Worm (Caenorhabditis elegans) whole organism, late embryonic: ENCODE data around the gene gmeb-2.

Experiments used
- C08G9.2 ChIP-seq: sonication (generic microtip); optimal IDR thresholded peaks from 2 replicates; lab custom pipeline; 2016; ENCODE audit warnings: mild to moderate bottlenecking, missing genetic modification characterization, moderate library complexity, missing compliant biosample characterization
- F13H6.1 ChIP-seq: sonication (generic microtip); optimal IDR thresholded peaks from 2 replicates; lab custom pipeline; 2016; ENCODE audit warnings: missing genetic modification characterization, missing compliant biosample characterization
- T23F11.4 ChIP-seq: fragments of 200-800 bp; sonication (Bioruptor generic); optimal IDR thresholded peaks from 2 replicates; lab custom pipeline; 2018; ENCODE audit warnings: mild to moderate bottlenecking, missing genetic modification characterization, missing compliant biosample characterization
- ahr-1 ChIP-seq: sonication (generic microtip); optimal IDR thresholded peaks from 2 replicates; lab custom pipeline; 2016; ENCODE audit warnings: missing genetic modification characterization, missing compliant biosample characterization
- ama-1 ChIP-seq: fragments of 150-350 bp; optimal IDR thresholded peaks from 2 replicates; lab custom pipeline; 2014
- ceh-14 ChIP-seq: sonication (generic microtip); optimal IDR thresholded peaks from 2 replicates; lab custom pipeline; 2016; ENCODE audit warnings: missing genotype, missing genetic modification characterization, missing compliant biosample characterization
- ceh-19 ChIP-seq: fragments of 200-800 bp; sonication (Bioruptor generic); optimal IDR thresholded peaks from 2 replicates; lab custom pipeline; 2018; ENCODE audit warnings: mild to moderate bottlenecking, missing genetic modification characterization, missing compliant biosample characterization
- ceh-22 ChIP-seq: sonication (generic microtip); optimal IDR thresholded peaks from 2 replicates; lab custom pipeline; 2017; ENCODE audit warnings: missing biosample characterization, missing genetic modification characterization
- ceh-24 ChIP-seq: sonication (generic microtip); optimal IDR thresholded peaks from 2 replicates; lab custom pipeline; 2016; ENCODE audit warnings: mild to moderate bottlenecking, missing genetic modification characterization, missing compliant biosample characterization
- ceh-30 ChIP-seq: fragments of 150-350 bp; optimal IDR thresholded peaks from 2 replicates; lab custom pipeline; 2014; ENCODE audit warnings: missing biosample characterization, missing genetic modification characterization
- ceh-45 ChIP-seq: fragments of 200-800 bp; sonication (Bioruptor generic); IDR thresholded peaks from 2 replicates; pipeline ENCODE4 v1.3.6; 2022; ENCODE audit warnings: missing genetic modification reagents, missing genetic modification characterization, missing compliant biosample characterization
- ceh-48 ChIP-seq: sonication (generic microtip); optimal IDR thresholded peaks from 2 replicates; lab custom pipeline; 2016; ENCODE audit warnings: missing genetic modification characterization, inconsistent platforms, missing compliant biosample characterization
- ceh-6 ChIP-seq: fragments of 200-800 bp; sonication (Bioruptor generic); optimal IDR thresholded peaks from 2 replicates; lab custom pipeline; 2018; ENCODE audit warnings: mild to moderate bottlenecking, missing genetic modification characterization, missing compliant biosample characterization
- ceh-9 ChIP-seq: sonication (generic microtip); optimal IDR thresholded peaks from 2 replicates; lab custom pipeline; 2016; ENCODE audit warnings: mild to moderate bottlenecking, missing genetic modification characterization, inconsistent platforms, missing compliant biosample characterization
- che-1 ChIP-seq: sonication (generic microtip); optimal IDR thresholded peaks from 2 replicates; lab custom pipeline; 2016; ENCODE audit warnings: mild to moderate bottlenecking, missing genetic modification characterization, missing compliant biosample characterization
- dmd-4 ChIP-seq: sonication (generic microtip); optimal IDR thresholded peaks from 2 replicates; lab custom pipeline; 2016; ENCODE audit warnings: borderline replicate concordance, missing genetic modification characterization, missing compliant biosample characterization
- dve-1 ChIP-seq: sonication (generic microtip); optimal IDR thresholded peaks from 2 replicates; lab custom pipeline; 2017; ENCODE audit warnings: antibody characterized with exemption, mild to moderate bottlenecking, missing genetic modification characterization, missing compliant biosample characterization
- elt-2 ChIP-seq: sonication (generic microtip); optimal IDR thresholded peaks from 2 replicates; lab custom pipeline; 2016; ENCODE audit warnings: missing genetic modification reagents, missing genetic modification characterization, missing compliant biosample characterization
- elt-4 ChIP-seq: sonication (generic microtip); optimal IDR thresholded peaks from 2 replicates; lab custom pipeline; 2016; ENCODE audit warnings: missing genetic modification characterization, missing compliant biosample characterization
- eyg-1 ChIP-seq: sonication (generic microtip); optimal IDR thresholded peaks from 2 replicates; lab custom pipeline; 2016; ENCODE audit warnings: missing genotype, missing genetic modification characterization, missing compliant biosample characterization
- fax-1 ChIP-seq: sonication (generic microtip); optimal IDR thresholded peaks from 2 replicates; lab custom pipeline; 2016; ENCODE audit warnings: missing genotype, missing genetic modification characterization, missing compliant biosample characterization
- gmeb-2 ChIP-seq: sonication (generic microtip); optimal IDR thresholded peaks from 2 replicates; lab custom pipeline; 2016; ENCODE audit warnings: missing genetic modification characterization, inconsistent platforms, missing compliant biosample characterization
- hlh-13 ChIP-seq: fragments of 200-800 bp; sonication (Bioruptor generic); optimal IDR thresholded peaks from 2 replicates; lab custom pipeline; 2018; ENCODE audit warnings: mild to moderate bottlenecking, missing genetic modification characterization, missing compliant biosample characterization
- hlh-30 ChIP-seq: sonication (generic microtip); optimal IDR thresholded peaks from 2 replicates; lab custom pipeline; 2017; ENCODE audit warnings: antibody characterized with exemption, missing genetic modification characterization, missing compliant biosample characterization; ENCODE audit not compliant: insufficient read depth
- hlh-6 ChIP-seq: sonication (generic microtip); optimal IDR thresholded peaks from 2 replicates; lab custom pipeline; 2016; ENCODE audit warnings: missing genotype, missing genetic modification characterization, missing compliant biosample characterization
- hlh-8 ChIP-seq: sonication (generic microtip); optimal IDR thresholded peaks from 2 replicates; lab custom pipeline; 2016; ENCODE audit warnings: missing genotype, missing genetic modification characterization, missing compliant biosample characterization
- lim-6 ChIP-seq: sonication (generic microtip); optimal IDR thresholded peaks from 2 replicates; lab custom pipeline; 2016; ENCODE audit warnings: missing genetic modification characterization, missing compliant biosample characterization
- nfya-1 ChIP-seq: sonication (generic microtip); optimal IDR thresholded peaks from 2 replicates; lab custom pipeline; 2017; ENCODE audit warnings: missing genetic modification characterization, mild to moderate bottlenecking, missing compliant biosample characterization, antibody characterized with exemption, moderate library complexity
- odd-2 ChIP-seq: sonication (generic microtip); optimal IDR thresholded peaks from 2 replicates; lab custom pipeline; 2017; ENCODE audit warnings: antibody characterized with exemption, mild to moderate bottlenecking, missing genetic modification characterization, missing compliant biosample characterization
- pha-2 ChIP-seq: sonication (generic microtip); optimal IDR thresholded peaks from 2 replicates; lab custom pipeline; 2017; ENCODE audit warnings: mild to moderate bottlenecking, missing genetic modification characterization, missing compliant biosample characterization
- pha-4 ChIP-seq: fragments of 150-350 bp; optimal IDR thresholded peaks from 2 replicates; lab custom pipeline; 2018; ENCODE audit warnings: missing biosample characterization, missing genetic modification reagents, missing genetic modification characterization
- pqm-1 ChIP-seq: sonication (generic microtip); optimal IDR thresholded peaks from 2 replicates; lab custom pipeline; 2016; ENCODE audit warnings: missing genetic modification characterization, missing compliant biosample characterization
- ref-2 ChIP-seq: sonication (generic microtip); optimal IDR thresholded peaks from 2 replicates; lab custom pipeline; 2016; ENCODE audit warnings: missing genetic modification characterization, missing compliant biosample characterization
- rnt-1 ChIP-seq: sonication (generic microtip); optimal IDR thresholded peaks from 2 replicates; lab custom pipeline; 2016; ENCODE audit warnings: missing genetic modification characterization, missing compliant biosample characterization
- sdc-2 ChIP-seq: sonication (generic microtip); optimal IDR thresholded peaks from 2 replicates; lab custom pipeline; 2016; ENCODE audit warnings: missing genotype, missing genetic modification characterization, missing compliant biosample characterization
- sox-2 ChIP-seq: fragments of 200-800 bp; sonication (Bioruptor generic); IDR thresholded peaks from 2 replicates; pipeline ENCODE4 v1.3.6; 2022; ENCODE audit warnings: missing genetic modification reagents, missing genetic modification characterization, missing compliant biosample characterization
- sox-4 ChIP-seq: sonication (generic microtip); optimal IDR thresholded peaks from 2 replicates; lab custom pipeline; 2017; ENCODE audit warnings: mild to moderate bottlenecking, missing genetic modification characterization, inconsistent platforms, missing compliant biosample characterization
- syd-9 ChIP-seq: sonication (generic microtip); optimal IDR thresholded peaks from 2 replicates; lab custom pipeline; 2016; ENCODE audit warnings: mild to moderate bottlenecking, missing genetic modification characterization, moderate library complexity, missing compliant biosample characterization
- tbx-2 ChIP-seq: sonication (generic microtip); optimal IDR thresholded peaks from 2 replicates; lab custom pipeline; 2016; ENCODE audit warnings: missing genetic modification characterization, missing compliant biosample characterization
- tbx-7 ChIP-seq: sonication (generic microtip); optimal IDR thresholded peaks from 2 replicates; lab custom pipeline; 2016; ENCODE audit warnings: missing genotype, missing genetic modification characterization, missing compliant biosample characterization
- unc-3 ChIP-seq, 2 experiments: fragments of 200-800 bp in 1 of 2; sonication (Bioruptor generic) in 1 of 2; sonication (generic microtip) in 1 of 2; conservative IDR thresholded peaks in 1 of 2; optimal IDR thresholded peaks in 1 of 2; 2 replicates each; pipeline versions ENCODE4 v1.3.6 to Lab custom; 2016 to 2022; ENCODE audit warnings: missing compliant biosample characterization in 2 of 2, missing genetic modification characterization in 2 of 2, missing genetic modification reagents in 1 of 2
- unc-86 ChIP-seq: sonication (generic microtip); optimal IDR thresholded peaks from 2 replicates; lab custom pipeline; 2016; ENCODE audit warnings: missing genetic modification characterization, missing compliant biosample characterization
- zip-5 ChIP-seq: sonication (generic microtip); optimal IDR thresholded peaks from 2 replicates; lab custom pipeline; 2016; ENCODE audit warnings: missing genetic modification characterization, missing compliant biosample characterization
- ztf-16 ChIP-seq: sonication (generic microtip); optimal IDR thresholded peaks from 2 replicates; lab custom pipeline; 2017; ENCODE audit warnings: missing genetic modification characterization, missing compliant biosample characterization

Gene gmeb-2

ce11 chrX:15878785-15879184 is at the start of gene gmeb-2:
Gene gmeb-2, plus strand, starts transcription at chrX:15879085.
- no peak for TF ChIP-seq ceh-48 (tag; lab: Kevin White, UChicago)
- no peak for TF ChIP-seq syd-9 (tag; lab: Kevin White, UChicago)
- no peak for TF ChIP-seq ceh-9
- TF ChIP-seq ceh-30 (tag; lab: Kevin White, UChicago) = no peak
- TF ChIP-seq gmeb-2 (tag; lab: Kevin White, UChicago) = no peak
- no peak for TF ChIP-seq unc-3 (GFP tag; conservative IDR thresholded peaks at IDR 0.05; lab: Robert Waterston, UW)
- no peak for TF ChIP-seq unc-3 (tag; optimal IDR thresholded peaks at IDR 0.05; lab: Kevin White, UChicago)
- no peak for TF ChIP-seq sdc-2 (tag; lab: Kevin White, UChicago)
- TF ChIP-seq T23F11.4 (GFP tag; lab: Kevin White, UChicago) = no peak
- TF ChIP-seq odd-2 (tag; lab: Kevin White, UChicago) = no peak
- no peak for TF ChIP-seq ceh-24 (tag; lab: Kevin White, UChicago)
- no peak for TF ChIP-seq pha-4 (tag; lab: Kevin White, UChicago)
- TF ChIP-seq sox-4 (tag; lab: Kevin White, UChicago) = no peak
- TF ChIP-seq dve-1 (tag; lab: Kevin White, UChicago) = no peak
- no peak for TF ChIP-seq ceh-6
- TF ChIP-seq ama-1 (lab: Kevin White, UChicago) = no peak
- no peak for TF ChIP-seq tbx-2 (tag; lab: Kevin White, UChicago)
- no peak for TF ChIP-seq rnt-1 (tag; lab: Kevin White, UChicago)
- TF ChIP-seq hlh-8 (tag; lab: Kevin White, UChicago) = no peak

- TF ChIP-seq eyg-1 (tag; lab: Kevin White, UChicago) (no peak), ceh-22 (tag; lab: Kevin White, UChicago) (no peak), pqm-1 (tag; lab: Kevin White, UChicago) (no peak), tbx-7 (tag; lab: Kevin White, UChicago) (no peak), hlh-6 (tag; lab: Kevin White, UChicago) (no peak), ahr-1 (no peak), hlh-13 (GFP tag; lab: Kevin White, UChicago) (no peak), ama-1 (lab: Kevin White, UChicago) (no peak), che-1 (tag; lab: Kevin White, UChicago) (no peak)
- TF ChIP-seq, all 69 proteins: peak for 0
These were observed 47.3 kb upstream of the gmeb-2 start for ce11 chrX:15831537-15831936.

- no peak for TF ChIP-seq ceh-19 (GFP tag; lab: Kevin White, UChicago)
- TF ChIP-seq elt-2 (tag; lab: Kevin White, UChicago) = peak; percentile 41
These were observed 40.4 kb upstream of the gmeb-2 start, which contains the start of gene acox-1.6 for ce11 chrX:15838496-15838948. Gene acox-1.6, minus strand, starts transcription at chrX:15838546.

DNA sequence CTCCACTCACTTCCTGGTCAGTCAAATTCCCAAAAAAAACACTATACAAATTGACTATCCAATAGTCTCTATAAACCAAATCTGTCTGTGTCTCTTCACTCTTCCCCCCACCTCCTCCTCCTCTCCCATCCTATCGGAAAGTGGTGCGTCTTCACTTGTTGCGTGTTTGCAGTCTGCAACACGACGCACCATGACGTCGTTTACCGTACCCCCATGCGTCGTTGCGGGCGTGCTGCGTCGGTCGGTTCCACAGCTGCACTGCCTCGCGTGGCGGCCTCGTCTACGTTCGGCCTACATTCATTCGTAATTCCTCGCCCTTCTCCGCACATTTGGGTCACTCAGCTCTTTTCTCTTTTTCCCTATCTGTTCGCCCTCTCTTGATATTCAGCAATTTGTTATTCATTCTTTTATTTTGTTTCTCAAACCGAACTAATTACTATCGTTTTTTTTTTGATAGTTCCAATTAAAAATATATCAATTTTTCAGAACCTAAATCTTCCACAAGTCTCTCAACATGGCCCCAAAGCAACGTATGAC is 37.7 kb upstream of the gmeb-2 start, which contains the start of gene serp-1.1:
serp-1.1 (plus strand) TSS at position 487 of the 537 bp plus-strand sequence.
- TF ChIP-seq fax-1 (peak; percentile 43), hlh-30 (tag; lab: Kevin White, UChicago) (peak; percentile 74), ceh-14 (peak; percentile 82), C08G9.2 (tag; lab: Kevin White, UChicago) (peak; percentile 75), elt-4 (tag; lab: Kevin White, UChicago) (no peak), lim-6 (tag; lab: Kevin White, UChicago) (no peak), dve-1 (tag; lab: Kevin White, UChicago) (peak; percentile 78), che-1 (tag; lab: Kevin White, UChicago) (no peak), pha-2 (tag; lab: Kevin White, UChicago) (peak; percentile 67), hlh-8 (tag; lab: Kevin White, UChicago) (peak; percentile 77), gmeb-2 (tag; lab: Kevin White, UChicago) (no peak), sox-2 (GFP tag; lab: Robert Waterston, UW) (no peak), dmd-4 (tag; lab: Kevin White, UChicago) (peak; percentile 75), ceh-9 (no peak), hlh-13 (GFP tag; lab: Kevin White, UChicago) (no peak), elt-2 (tag; lab: Kevin White, UChicago) (peak; percentile 89), nfya-1 (peak; percentile 99), tbx-2 (tag; lab: Kevin White, UChicago) (peak; percentile 97), T23F11.4 (GFP tag; lab: Kevin White, UChicago) (peak; percentile 55), unc-86 (tag; lab: Kevin White, UChicago) (peak; percentile 38), hlh-6 (tag; lab: Kevin White, UChicago) (peak; percentile 61), ztf-16 (tag; lab: Kevin White, UChicago) (peak; percentile 84), F13H6.1 (tag; lab: Kevin White, UChicago) (peak; percentile 88), ceh-45 (GFP tag; lab: Robert Waterston, UW) (no peak), pha-4 (tag; lab: Kevin White, UChicago) (no peak), zip-5 (tag; lab: Kevin White, UChicago) (no peak), ref-2 (tag; lab: Kevin White, UChicago) (peak; percentile 96)
